Fruit fly (Drosophila melanogaster): Measurements from ENCODE around the gene TwdlZ.

The TwdlZ gene

dm6 chrX:16711003-16711402, 27.0 kb upstream of the TwdlZ start, which contains the start of gene CG13008:
CG13008 (plus strand) TSS chrX:16711303.
- no peak for TF ChIP-seq noc (tag; optimal IDR thresholded peaks at IDR 0.05)

- no peak for TF ChIP-seq noc (tag; optimal IDR thresholded peaks at IDR 0.05)
Measured at dm6 chrX:16716649-16717048, 21.3 kb upstream of the TwdlZ start.

- TF ChIP-seq noc (tag; optimal IDR thresholded peaks at IDR 0.05): no peak
Measured at dm6 chrX:16718169-16718723, 19.7 kb upstream of the TwdlZ start.

dm6 chrX:16721168-16721567, 16.8 kb upstream of the TwdlZ start, which contains the start of the genes CG32572 and CG34325:
CG32572 (plus strand) TSS chrX:16721183.
CG34325 (minus strand) TSS chrX:16721411.
- TF ChIP-seq noc (tag; optimal IDR thresholded peaks at IDR 0.05): no peak

- TF ChIP-seq noc (tag; optimal IDR thresholded peaks at IDR 0.05): peak; percentile 88
Measured at dm6 chrX:16723203-16724173, 14.5 kb upstream of the TwdlZ start.

dm6 chrX:16724544-16724943, 13.4 kb upstream of the TwdlZ start:
- no peak for TF ChIP-seq noc (tag; optimal IDR thresholded peaks at IDR 0.05)

- no peak for TF ChIP-seq noc (tag; optimal IDR thresholded peaks at IDR 0.05)
Measured at dm6 chrX:16730791-16731190, 7.2 kb upstream of the TwdlZ start, which contains the start of gene TwdlX. TwdlX (plus strand) TSS chrX:16731091.

- TF ChIP-seq noc (tag; optimal IDR thresholded peaks at IDR 0.05): no peak
Measured at dm6 chrX:16733244-16733643, 4.7 kb upstream of the TwdlZ start.

- no peak for TF ChIP-seq noc (tag; optimal IDR thresholded peaks at IDR 0.05)
Measured at dm6 chrX:16734647-16735046, 3.3 kb upstream of the TwdlZ start, which contains the start of gene TwdlY. TwdlY (plus strand) TSS chrX:16734947.

dm6 chrX:16736180-16736579, 1.8 kb upstream of the TwdlZ start:
- TF ChIP-seq noc (tag; optimal IDR thresholded peaks at IDR 0.05): no peak

dm6 chrX:16740606-16741005, 2.6 kb downstream of the TwdlZ start, which contains the start of gene CG32568:
CG32568 (plus strand) TSS chrX:16740906.
- TF ChIP-seq noc (tag; optimal IDR thresholded peaks at IDR 0.05): no peak

dm6 chrX:16742547-16742946, 4.6 kb downstream of the TwdlZ start, which contains the start of gene Twdlalpha:
Twdlalpha (plus strand) TSS chrX:16742847.
- no peak for TF ChIP-seq noc (tag; optimal IDR thresholded peaks at IDR 0.05)

- no peak for TF ChIP-seq noc (tag; optimal IDR thresholded peaks at IDR 0.05)
Measured at dm6 chrX:16744345-16744744, 6.4 kb downstream of the TwdlZ start.

dm6 chrX:16745942-16746341, 8.0 kb downstream of the TwdlZ start:
- no peak for TF ChIP-seq noc (tag; optimal IDR thresholded peaks at IDR 0.05)

- no peak for TF ChIP-seq noc (tag; optimal IDR thresholded peaks at IDR 0.05)
Measured at dm6 chrX:16746824-16747223, 8.8 kb downstream of the TwdlZ start.

- peak; percentile 85 for TF ChIP-seq noc (tag; optimal IDR thresholded peaks at IDR 0.05)
Measured at dm6 chrX:16747467-16747866, 9.5 kb downstream of the TwdlZ start.

- peak; percentile 68 for TF ChIP-seq noc (tag; optimal IDR thresholded peaks at IDR 0.05)
Measured at dm6 chrX:16749324-16749723, 11.3 kb downstream of the TwdlZ start.

Measured in whole organism, larva.